Fruit fly (Drosophila melanogaster): ENCODE results near the gene mfrn.
A peak's percentile ranks its signal among the peaks of the same experiment; 100 is the strongest.

mfrn gene

DNA sequence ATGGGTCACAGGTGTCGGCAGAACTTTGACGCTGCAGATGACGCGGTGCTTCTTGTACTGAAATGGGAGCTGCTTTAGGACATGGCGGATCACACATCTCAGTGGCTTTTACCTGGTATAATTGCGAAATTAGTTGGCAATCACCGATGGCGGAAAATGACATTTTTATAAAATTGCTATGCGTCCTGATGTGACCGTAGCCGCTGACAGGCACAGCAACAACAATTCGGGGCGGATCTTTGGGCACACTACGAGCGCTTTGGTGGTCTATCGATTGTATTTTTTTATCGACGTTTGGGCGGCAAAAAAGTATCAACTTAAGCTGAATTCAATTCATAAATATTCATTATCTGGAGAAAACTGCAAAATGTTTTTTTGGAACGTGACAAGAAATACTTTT, 6.1 kb upstream of the mfrn start, which contains the start of gene CG4951 (continued):
- no peak for TF ChIP-seq CG2129 (GFP tag; IDR thresholded peaks at IDR 0.05; ENCODE audit: partially characterized antibody)
- TF ChIP-seq CG31224 (GFP tag; IDR thresholded peaks at IDR 0.05): no peak
- peak; percentile 95 for TF ChIP-seq CG9797 (GFP tag; optimal IDR thresholded peaks at IDR 0.05)
- TF ChIP-seq yki (optimal IDR thresholded peaks at IDR 0.05): no peak
- TF ChIP-seq CG14710 (tag; optimal IDR thresholded peaks at IDR 0.05): peak; percentile 40
- TF ChIP-seq CG7357 (GFP tag; IDR thresholded peaks at IDR 0.05): no peak
- TF ChIP-seq fd102C (GFP tag; optimal IDR thresholded peaks at IDR 0.05): no peak
- TF ChIP-seq CG5245 (GFP tag; optimal IDR thresholded peaks at IDR 0.05): no peak
- TF ChIP-seq vvl (GFP tag; IDR thresholded peaks at IDR 0.05): peak; percentile 34; the same call in 1 of the 2 replicates
- TF ChIP-seq CG9932 (GFP tag; IDR thresholded peaks at IDR 0.05): no peak
- no peak for TF ChIP-seq Doc2 (GFP tag; IDR thresholded peaks at IDR 0.05)
- TF ChIP-seq cato (GFP tag; optimal IDR thresholded peaks at IDR 0.05; ENCODE audit: borderline replicate concordance): no peak
- TF ChIP-seq grau (tag; optimal IDR thresholded peaks at IDR 0.05): no peak
- peak; percentile 96 for TF ChIP-seq Dp (GFP tag; optimal IDR thresholded peaks at IDR 0.05)
- TF ChIP-seq crol (GFP tag; IDR thresholded peaks at IDR 0.05): no peak
- no peak for TF ChIP-seq sima (GFP tag; optimal IDR thresholded peaks at IDR 0.05)
- TF ChIP-seq Ssrp (tag; optimal IDR thresholded peaks at IDR 0.05): no peak
- TF ChIP-seq Opbp (GFP tag; IDR thresholded peaks at IDR 0.05; ENCODE audit: partially characterized antibody): 0 out of 3 replicates have a peak, but pooled peaks have one; percentile 28
- no peak for TF ChIP-seq CG12071 (GFP tag; optimal IDR thresholded peaks at IDR 0.05)
- TF ChIP-seq CG11560 (tag; IDR thresholded peaks at IDR 0.05): peak; percentile 45; the same call in 1 of the 3 replicates
- TF ChIP-seq CG8388 (GFP tag; optimal IDR thresholded peaks at IDR 0.05): no peak
- TF ChIP-seq CG11504 (tag; optimal IDR thresholded peaks at IDR 0.05): no peak
- peak; percentile 91 for TF ChIP-seq pzg (GFP tag; optimal IDR thresholded peaks at IDR 0.05)
- TF ChIP-seq gsb-n (tag; optimal IDR thresholded peaks at IDR 0.05): no peak
- peak; percentile 79 for TF ChIP-seq gfzf (GFP tag; optimal IDR thresholded peaks at IDR 0.05)
- TF ChIP-seq YL-1 (GFP tag; optimal IDR thresholded peaks at IDR 0.05): peak; percentile 26
- TF ChIP-seq CG14050 (GFP tag; IDR thresholded peaks at IDR 0.05): no peak
- no peak for TF ChIP-seq Trl (optimal IDR thresholded peaks at IDR 0.05)
- no peak for TF ChIP-seq Trl (GFP tag; optimal IDR thresholded peaks at IDR 0.05)
- TF ChIP-seq CG13775 (GFP tag; optimal IDR thresholded peaks at IDR 0.05): no peak
- TF ChIP-seq CG6272 (GFP tag; IDR thresholded peaks at IDR 0.05): no peak
- TF ChIP-seq CG16813 (GFP tag; IDR thresholded peaks at IDR 0.05; ENCODE audit: partially characterized antibody): peak; percentile 36; the same call in 1 of the 3 replicates
- no peak for TF ChIP-seq Xrp1 (GFP tag; IDR thresholded peaks at IDR 0.05)
- TF ChIP-seq ac (GFP tag; optimal IDR thresholded peaks at IDR 0.05): no peak
- TF ChIP-seq ap (GFP tag; IDR thresholded peaks at IDR 0.05): no peak
- no peak for TF ChIP-seq CG33557 (GFP tag; optimal IDR thresholded peaks at IDR 0.05)
- TF ChIP-seq CG4360 (GFP tag; IDR thresholded peaks at IDR 0.05): peak; percentile 85
- TF ChIP-seq mld (GFP tag; IDR thresholded peaks at IDR 0.05; ENCODE audit: partially characterized antibody): 0 out of 3 replicates have a peak, but pooled peaks have one; percentile 27
- no peak for TF ChIP-seq maf-S (GFP tag; optimal IDR thresholded peaks at IDR 0.05)
- no peak for TF ChIP-seq tio (GFP tag; optimal IDR thresholded peaks at IDR 0.05)
- TF ChIP-seq kah (GFP tag; optimal IDR thresholded peaks at IDR 0.05): no peak
- no peak for TF ChIP-seq lilli (GFP tag; optimal IDR thresholded peaks at IDR 0.05)
- no peak for TF ChIP-seq CG12219 (GFP tag; optimal IDR thresholded peaks at IDR 0.05)
- peak; percentile 72 for TF ChIP-seq Ets97D (GFP tag; optimal IDR thresholded peaks at IDR 0.05)
- no peak for TF ChIP-seq CG17612 (GFP tag; IDR thresholded peaks at IDR 0.05)
- TF ChIP-seq CG10321 (GFP tag; IDR thresholded peaks at IDR 0.05): no peak
- peak; percentile 60 for TF ChIP-seq Scr (GFP tag; IDR thresholded peaks at IDR 0.05; ENCODE audit: partially characterized antibody)
- TF ChIP-seq CG7372 (GFP tag; IDR thresholded peaks at IDR 0.05): no peak
- peak; percentile 57 for TF ChIP-seq BEAF-32 (GFP tag; optimal IDR thresholded peaks at IDR 0.05)
- peak; percentile 75 for TF ChIP-seq HLH4C (GFP tag; IDR thresholded peaks at IDR 0.05; ENCODE audit: partially characterized antibody)
- no peak for TF ChIP-seq NfI (GFP tag; optimal IDR thresholded peaks at IDR 0.05)

Measured in whole organism, embryonic.